Worm (Caenorhabditis elegans) whole organism, L1 larva: ENCODE measurements around the gene srx-137.

Source experiments
- aly-2 ChIP-seq: fragments of 150-350 bp; optimal IDR thresholded peaks from 2 replicates; lab custom pipeline; 2014; ENCODE audit warnings: missing biosample characterization, missing genetic modification characterization
- dpl-1 ChIP-seq, 3 experiments: fragments of 150-350 bp in 2 of 3; sonication (generic microtip) in 1 of 3; optimal IDR thresholded peaks; 2 replicates each; lab custom pipeline; 2014 to 2017; ENCODE audit warnings: missing biosample characterization in 3 of 3, missing genetic modification characterization in 3 of 3, missing genetic modification reagents in 3 of 3
- elt-2 ChIP-seq: sonication (generic microtip); optimal IDR thresholded peaks from 2 replicates; lab custom pipeline; 2016; ENCODE audit warnings: missing genetic modification characterization, mild to moderate bottlenecking, inconsistent platforms, missing compliant biosample characterization, missing genetic modification reagents
- fkh-10 ChIP-seq: sonication (generic microtip); optimal IDR thresholded peaks from 2 replicates; lab custom pipeline; 2017; ENCODE audit warnings: missing biosample characterization, missing genetic modification reagents, missing genetic modification characterization
- fos-1 ChIP-seq: fragments of 150-350 bp; optimal IDR thresholded peaks from 2 replicates; lab custom pipeline; 2014; ENCODE audit warnings: missing biosample characterization, missing genetic modification characterization
- mab-9 ChIP-seq: fragments of 200-800 bp; sonication (Bioruptor generic); IDR thresholded peaks from 2 replicates; pipeline ENCODE4 v1.3.6; 2022; ENCODE audit warnings: missing genetic modification reagents, missing genetic modification characterization, missing compliant biosample characterization
- pax-3 ChIP-seq: fragments of 200-800 bp; sonication (Bioruptor generic); optimal IDR thresholded peaks from 2 replicates; lab custom pipeline; 2018; ENCODE audit warnings: mild to moderate bottlenecking, missing genetic modification characterization, moderate library complexity, missing compliant biosample characterization
- skn-1 ChIP-seq: fragments of 150-350 bp; optimal IDR thresholded peaks from 2 replicates; lab custom pipeline; 2014; ENCODE audit warnings: missing biosample characterization, missing genetic modification characterization
- tbx-2 ChIP-seq: sonication (generic microtip); optimal IDR thresholded peaks from 2 replicates; lab custom pipeline; 2016; ENCODE audit warnings: missing genetic modification characterization, missing compliant biosample characterization
- unc-130 ChIP-seq: fragments of 150-350 bp; optimal IDR thresholded peaks from 2 replicates; lab custom pipeline; 2017; ENCODE audit warnings: missing biosample characterization, missing genetic modification characterization, inconsistent platforms
- unc-62 ChIP-seq: fragments of 150-350 bp; optimal IDR thresholded peaks from 2 replicates; lab custom pipeline; 2014; ENCODE audit warnings: missing biosample characterization, missing genetic modification reagents, missing genetic modification characterization
- zip-4 ChIP-seq: fragments of 200-800 bp; sonication (Bioruptor generic); optimal IDR thresholded peaks from 2 replicates; lab custom pipeline; 2018; ENCODE audit warnings: mild to moderate bottlenecking, missing genetic modification characterization, moderate library complexity, missing compliant biosample characterization
- ztf-4 ChIP-seq: fragments of 150-350 bp; optimal IDR thresholded peaks from 2 replicates; lab custom pipeline; 2014; ENCODE audit warnings: missing biosample characterization, missing genetic modification characterization

ce11 chrV:13889516-13889915, 26.9 kb downstream of the srx-137 start, which contains the start of gene spp-12:
- TF ChIP-seq fkh-10 (GFP tag; lab: Kevin White, UChicago) (no peak), pax-3 (tag; lab: Kevin White, UChicago) (no peak), tbx-2 (tag; lab: Kevin White, UChicago) (no peak), dpl-1 (GFP tag; optimal IDR thresholded peaks at IDR 0.05; lab: Kevin White, UChicago) (no peak), ztf-4 (tag; lab: Kevin White, UChicago) (no peak), unc-62 (GFP tag; lab: Kevin White, UChicago) (no peak), elt-2 (tag; lab: Kevin White, UChicago) (no peak), aly-2 (tag; lab: Kevin White, UChicago) (no peak), fos-1 (tag; lab: Kevin White, UChicago) (no peak), zip-4 (GFP tag; lab: Kevin White, UChicago) (no peak), skn-1 (tag; lab: Kevin White, UChicago) (no peak), mab-9 (no peak), unc-130 (no peak)
